Fruit fly (Drosophila melanogaster) whole organism, embryonic: Measurements from ENCODE around the gene CG5715.

ENCODE experiments used
- ATbp ChIP-seq: fragments of 200-800 bp; sonication (Bioruptor generic); optimal IDR thresholded peaks from 2 replicates; lab custom pipeline; 2017; ENCODE audit warnings: missing biosample characterization, mild to moderate bottlenecking, missing genetic modification characterization, missing genetic modification reagents
- C15 ChIP-seq: fragments of 200-800 bp; sonication (Bioruptor generic); IDR thresholded peaks from 3 replicates; pipeline ENCODE4 v1.3.6; 2022; ENCODE audit warnings: missing biosample characterization, missing genetic modification characterization
- CG11398 ChIP-seq: fragments of 200-800 bp; sonication (Bioruptor generic); optimal IDR thresholded peaks from 2 replicates; lab custom pipeline; 2016; ENCODE audit warnings: missing biosample characterization, missing genetic modification characterization
- CG11695 ChIP-seq: fragments of 200-800 bp; sonication (Bioruptor generic); IDR thresholded peaks from 3 replicates; pipeline ENCODE4 v1.3.6; 2022; ENCODE audit warnings: missing biosample characterization, missing genetic modification characterization
- CG14667 ChIP-seq: fragments of 200-800 bp; sonication (Bioruptor generic); IDR thresholded peaks from 2 replicates; pipeline ENCODE4 v1.3.6; 2022; ENCODE audit warnings: missing biosample characterization, missing genetic modification characterization
- CG15601 ChIP-seq: fragments of 200-800 bp; sonication (Bioruptor generic); optimal IDR thresholded peaks from 3 replicates; lab custom pipeline; 2019; ENCODE audit warnings: missing biosample characterization, mild to moderate bottlenecking, missing genetic modification characterization, moderate library complexity
- CG1647 ChIP-seq: fragments of 200-800 bp; sonication (Bioruptor generic); optimal IDR thresholded peaks from 3 replicates; lab custom pipeline; 2016; ENCODE audit warnings: missing biosample characterization, missing genetic modification characterization
- CG3281 ChIP-seq: fragments of 200-800 bp; sonication (Bioruptor generic); optimal IDR thresholded peaks from 3 replicates; lab custom pipeline; 2017; ENCODE audit warnings: missing biosample characterization, mild to moderate bottlenecking, missing genetic modification characterization
- CG6254 ChIP-seq: fragments of 200-800 bp; sonication (Bioruptor generic); optimal IDR thresholded peaks from 3 replicates; lab custom pipeline; 2017; ENCODE audit warnings: mild to moderate bottlenecking, missing biosample characterization, missing genetic modification reagents, missing genetic modification characterization
- CG7357 ChIP-seq: fragments of 200-800 bp; sonication (Bioruptor generic); IDR thresholded peaks from 3 replicates; pipeline ENCODE4 v1.3.6; 2022; ENCODE audit warnings: missing biosample characterization, missing genetic modification characterization
- CG9797 ChIP-seq: fragments of 200-800 bp; sonication (Bioruptor generic); optimal IDR thresholded peaks from 3 replicates; lab custom pipeline; 2018; ENCODE audit warnings: missing biosample characterization, mild to moderate bottlenecking, missing genetic modification characterization
- Dip3 ChIP-seq: fragments of 200-800 bp; sonication (Bioruptor generic); optimal IDR thresholded peaks from 3 replicates; lab custom pipeline; 2016; ENCODE audit warnings: missing biosample characterization, missing genetic modification characterization
- E2f1 ChIP-seq: fragments of 200-800 bp; sonication (Bioruptor generic); IDR thresholded peaks from 2 replicates; pipeline ENCODE4 v1.3.6; 2022; ENCODE audit warnings: missing biosample characterization, missing genetic modification characterization
- Eip74EF ChIP-seq, 2 experiments: fragments of 200-800 bp in 1 of 2; fragments of >200 bp in 1 of 2; sonication (Bioruptor generic) in 1 of 2; optimal IDR thresholded peaks; 2 replicates each; lab custom pipeline; 2017 to 2019; ENCODE audit warnings: missing biosample characterization in 2 of 2, missing genetic modification characterization in 2 of 2, mild to moderate bottlenecking in 1 of 2, moderate library complexity in 1 of 2
- Elba2 ChIP-seq: fragments of 200-800 bp; sonication (Bioruptor generic); optimal IDR thresholded peaks from 3 replicates; lab custom pipeline; 2016; ENCODE audit warnings: missing biosample characterization, missing genetic modification characterization
- H15 ChIP-seq: fragments of 200-800 bp; sonication (Bioruptor generic); IDR thresholded peaks from 3 replicates; pipeline ENCODE4 v1.3.6; 2022; ENCODE audit warnings: missing biosample characterization, missing genetic modification characterization
- HHEX ChIP-seq: fragments of 200-800 bp; sonication (Bioruptor generic); optimal IDR thresholded peaks from 3 replicates; lab custom pipeline; 2017; ENCODE audit warnings: missing biosample characterization, mild to moderate bottlenecking, missing genetic modification characterization, missing genetic modification reagents
- HLH3B ChIP-seq: fragments of 200-800 bp; sonication (Bioruptor generic); IDR thresholded peaks from 2 replicates; pipeline ENCODE4 v1.3.6; 2022; ENCODE audit warnings: missing biosample characterization, missing genetic modification characterization
- Hmr ChIP-seq: fragments of 200-800 bp; sonication (Bioruptor generic); optimal IDR thresholded peaks from 3 replicates; lab custom pipeline; 2017; ENCODE audit warnings: mild to moderate bottlenecking, missing biosample characterization, missing genetic modification reagents, missing genetic modification characterization
- Hr78 ChIP-seq, 2 experiments: fragments of 200-800 bp in 1 of 2; fragments of >200 bp in 1 of 2; sonication (Bioruptor generic) in 1 of 2; optimal IDR thresholded peaks; 2 replicates each; lab custom pipeline; 2017 to 2019; ENCODE audit warnings: missing biosample characterization in 2 of 2, missing genetic modification characterization in 2 of 2, mild to moderate bottlenecking in 1 of 2, moderate library complexity in 1 of 2
- Hsf ChIP-seq: fragments of 200-800 bp; sonication (Bioruptor generic); optimal IDR thresholded peaks from 3 replicates; lab custom pipeline; 2016; ENCODE audit warnings: missing biosample characterization, missing genetic modification characterization
- NC2β ChIP-seq: fragments of 200-800 bp; sonication (Bioruptor generic); optimal IDR thresholded peaks from 2 replicates; lab custom pipeline; 2016; ENCODE audit warnings: missing biosample characterization, missing genetic modification characterization
- Poxn ChIP-seq: fragments of 200-800 bp; sonication (Bioruptor generic); IDR thresholded peaks from 2 replicates; pipeline ENCODE4 v1.3.6; 2022; ENCODE audit warnings: missing biosample characterization, missing genetic modification characterization
- Xrp1 ChIP-seq: fragments of 200-800 bp; sonication (Bioruptor generic); IDR thresholded peaks from 2 replicates; pipeline ENCODE4 v1.3.6; 2022; ENCODE audit warnings: missing biosample characterization, missing genetic modification characterization
- aop ChIP-seq: fragments of 200-800 bp; sonication (Bioruptor generic); IDR thresholded peaks from 2 replicates; pipeline ENCODE4 v1.3.6; 2022; ENCODE audit warnings: missing biosample characterization, missing genetic modification characterization
- ap ChIP-seq: fragments of 200-800 bp; sonication (Bioruptor generic); IDR thresholded peaks from 2 replicates; pipeline ENCODE4 v1.3.6; 2022; ENCODE audit warnings: missing biosample characterization, missing genetic modification characterization
- bab2 ChIP-seq: fragments of 200-800 bp; sonication (Bioruptor generic); optimal IDR thresholded peaks from 2 replicates; lab custom pipeline; 2016; ENCODE audit warnings: missing biosample characterization, missing genetic modification characterization
- cad ChIP-seq: fragments of >200 bp; optimal IDR thresholded peaks from 2 replicates; lab custom pipeline; 2017; ENCODE audit warnings: missing biosample characterization, missing genetic modification characterization
- crc ChIP-seq: fragments of 200-800 bp; sonication (Bioruptor generic); optimal IDR thresholded peaks from 2 replicates; lab custom pipeline; 2016; ENCODE audit warnings: missing biosample characterization, missing genetic modification characterization
- dmrt11E ChIP-seq: fragments of 200-800 bp; sonication (Bioruptor generic); optimal IDR thresholded peaks from 3 replicates; lab custom pipeline; 2018; ENCODE audit warnings: missing biosample characterization, mild to moderate bottlenecking, missing genetic modification characterization, moderate library complexity
- fd102C ChIP-seq: fragments of 200-800 bp; sonication (Bioruptor generic); optimal IDR thresholded peaks from 2 replicates; lab custom pipeline; 2018; ENCODE audit warnings: missing biosample characterization, mild to moderate bottlenecking, missing genetic modification characterization, moderate library complexity
- ind ChIP-seq: fragments of 200-800 bp; sonication (Bioruptor generic); optimal IDR thresholded peaks from 3 replicates; lab custom pipeline; 2016; ENCODE audit warnings: missing biosample characterization, missing genetic modification characterization
- insv ChIP-seq, 2 experiments: fragments of 200-800 bp; sonication (Bioruptor generic); optimal IDR thresholded peaks; 3 replicates each; lab custom pipeline; 2016 to 2018; ENCODE audit warnings: missing biosample characterization in 2 of 2, missing genetic modification characterization in 2 of 2
- maf-S ChIP-seq: fragments of 200-800 bp; sonication (Bioruptor generic); optimal IDR thresholded peaks from 2 replicates; lab custom pipeline; 2016; ENCODE audit warnings: missing biosample characterization, missing genetic modification characterization
- nerfin-1 ChIP-seq: fragments of 200-800 bp; sonication (Bioruptor generic); optimal IDR thresholded peaks from 3 replicates; lab custom pipeline; 2019; ENCODE audit warnings: missing biosample characterization, mild to moderate bottlenecking, missing genetic modification characterization, moderate library complexity
- pan ChIP-seq, 4 experiments: fragments of >200 bp in 3 of 4; fragments of 200-800 bp in 1 of 4; sonication (Bioruptor generic) in 1 of 4; optimal IDR thresholded peaks in 3 of 4; IDR thresholded peaks in 1 of 4; 2 replicates each; pipeline versions ENCODE4 v1.3.6 to Lab custom; 2017 to 2022; ENCODE audit warnings: missing biosample characterization in 2 of 4, missing genetic modification characterization in 2 of 4, mixed read lengths in 1 of 4
- sim ChIP-seq: fragments of 200-800 bp; sonication (Bioruptor generic); IDR thresholded peaks from 2 replicates; pipeline ENCODE4 v1.3.6; 2022; ENCODE audit warnings: missing biosample characterization, missing genetic modification characterization
- sima ChIP-seq: fragments of 200-800 bp; sonication (Bioruptor generic); optimal IDR thresholded peaks from 2 replicates; lab custom pipeline; 2016; ENCODE audit warnings: missing biosample characterization, missing genetic modification characterization
- trem ChIP-seq: fragments of 200-800 bp; optimal IDR thresholded peaks from 3 replicates; lab custom pipeline; 2019; ENCODE audit warnings: missing biosample characterization, mild to moderate bottlenecking, missing genetic modification characterization, moderate library complexity
- vvl ChIP-seq: fragments of 200-800 bp; sonication (Bioruptor generic); IDR thresholded peaks from 2 replicates; pipeline ENCODE4 v1.3.6; 2022; ENCODE audit warnings: missing biosample characterization, missing genetic modification characterization
- wdn ChIP-seq: fragments of 200-800 bp; sonication (Bioruptor generic); IDR thresholded peaks from 2 replicates; pipeline ENCODE4 v1.3.6; 2022; ENCODE audit warnings: missing biosample characterization, missing genetic modification characterization
- zen ChIP-seq: fragments of 200-800 bp; sonication (Bioruptor generic); optimal IDR thresholded peaks from 3 replicates; lab custom pipeline; 2018; ENCODE audit warnings: missing biosample characterization, mild to moderate bottlenecking, missing genetic modification characterization, moderate library complexity

The CG5715 gene

DNA sequence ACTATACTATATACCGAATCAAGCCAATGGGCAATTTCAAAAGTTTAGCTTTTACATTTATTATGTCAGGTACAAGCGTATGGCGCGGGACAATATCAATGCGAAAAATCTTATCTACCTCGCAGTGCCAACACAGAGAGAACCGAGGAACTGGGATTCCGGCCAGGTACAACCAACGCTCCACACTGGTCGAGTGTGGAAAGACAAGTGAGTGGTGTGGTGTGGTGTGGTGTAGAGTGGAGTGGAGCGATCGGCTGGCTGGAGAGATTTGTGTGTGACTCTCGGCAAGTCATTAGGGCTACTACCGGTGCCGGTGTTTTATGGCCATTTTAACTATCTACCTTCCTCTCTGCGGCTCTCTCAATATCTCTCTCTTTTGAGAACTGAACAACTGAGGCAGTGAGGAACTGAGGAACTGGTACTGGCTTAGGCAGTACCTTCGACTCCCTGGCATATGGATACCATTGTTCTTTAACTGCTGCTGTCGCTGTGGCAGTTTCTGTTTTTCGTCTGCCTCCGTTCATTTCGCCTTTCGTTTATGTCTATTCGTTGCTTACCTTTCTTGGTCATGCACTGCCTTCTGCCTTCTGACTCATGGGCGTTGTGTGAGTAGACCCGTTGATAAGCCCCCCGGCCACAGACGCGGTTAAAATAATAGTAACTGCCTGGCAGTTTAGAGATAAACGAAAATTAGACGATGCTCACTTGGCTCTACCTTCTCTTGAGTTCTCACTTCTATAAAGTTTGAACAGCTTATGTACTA is 34.7 kb downstream of the CG5715 start (continued):
- TF ChIP-seq HLH3B (GFP tag; lab: Robert Waterston, UW) = peak; percentile 90
- peak; percentile 85 for TF ChIP-seq crc (GFP tag; lab: Kevin White, UChicago)
- TF ChIP-seq E2f1 (GFP tag; lab: Robert Waterston, UW) = peak; percentile 85
- TF ChIP-seq wdn (GFP tag; lab: Robert Waterston, UW) = peak; percentile 90
- TF ChIP-seq Hmr (GFP tag; lab: Kevin White, UChicago) = peak; percentile 92
- peak in 1 of 2 experiments; percentile 44 for TF ChIP-seq insv (GFP tag; optimal IDR thresholded peaks at IDR 0.05; lab: Kevin White, UChicago)
- TF ChIP-seq fd102C (GFP tag; lab: Kevin White, UChicago) = peak; percentile 86
- peak; percentile 80 for TF ChIP-seq trem (tag; lab: Kevin White, UChicago)
- TF ChIP-seq ATbp = peak; percentile 89
- TF ChIP-seq sim (GFP tag; lab: Robert Waterston, UW) = peak; percentile 74; the same call in 1 of the 2 replicates
- TF ChIP-seq C15 = peak; percentile 78; the same call in 1 of the 3 replicates
- peak; percentile 91 for TF ChIP-seq ind (GFP tag; lab: Kevin White, UChicago)
- peak; percentile 73 for TF ChIP-seq CG7357 (GFP tag; lab: Robert Waterston, UW)
- TF ChIP-seq pan (optimal IDR thresholded peaks at IDR 0.05; lab: Kevin White, UChicago) = no peak
- TF ChIP-seq pan (GFP tag; optimal IDR thresholded peaks at IDR 0.05 in 1 of 2, IDR thresholded peaks at IDR 0.05 in 1 of 2) = peak in 1 of 2 experiments; percentile 90
- peak; percentile 70 for TF ChIP-seq ap (GFP tag; lab: Robert Waterston, UW)
- TF ChIP-seq CG6254 (GFP tag; lab: Kevin White, UChicago) = peak; percentile 88
- TF ChIP-seq vvl (GFP tag; lab: Robert Waterston, UW) = peak; percentile 94
- peak; percentile 79 for TF ChIP-seq CG15601 (tag; lab: Kevin White, UChicago)
- TF ChIP-seq Dip3 (GFP tag; lab: Kevin White, UChicago) = peak; percentile 95
- TF ChIP-seq aop (GFP tag; lab: Robert Waterston, UW) = peak; percentile 49; the same call in 1 of the 2 replicates
- TF ChIP-seq CG3281 = peak; percentile 90
- TF ChIP-seq NC2β (GFP tag; lab: Kevin White, UChicago) = peak; percentile 89
- peak; percentile 87 for TF ChIP-seq dmrt11E (tag; lab: Kevin White, UChicago)
- peak; percentile 75 for TF ChIP-seq CG11398 (GFP tag; lab: Kevin White, UChicago)
- TF ChIP-seq Hsf (GFP tag; lab: Kevin White, UChicago) = peak; percentile 92
- peak; percentile 87 for TF ChIP-seq bab2 (GFP tag; lab: Kevin White, UChicago)
- peak; percentile 79 for TF ChIP-seq nerfin-1
- no peak for TF ChIP-seq CG9797 (GFP tag; lab: Kevin White, UChicago)
- TF ChIP-seq CG14667 (GFP tag; lab: Robert Waterston, UW) = peak; percentile 78
- peak; percentile 74; the same call in 1 of the 2 replicates for TF ChIP-seq Poxn (GFP tag; lab: Robert Waterston, UW)
- peak; percentile 47 for TF ChIP-seq sima (GFP tag; lab: Kevin White, UChicago)
- TF ChIP-seq maf-S (GFP tag; lab: Kevin White, UChicago) = peak; percentile 92
- TF ChIP-seq, all 482 proteins: peak for 413

dm6 chr3R:24258333-24258732 is 35.9 kb downstream of the CG5715 start:
- TF ChIP-seq H15 (GFP tag; lab: Robert Waterston, UW) (no peak), zen (peak; percentile 60), CG11695 (GFP tag; lab: Robert Waterston, UW) (no peak), Hr78 (GFP tag; optimal IDR thresholded peaks at IDR 0.05; lab: Kevin White, UChicago) (peak in 1 of 2 experiments; percentile 49), cad (GFP tag; lab: Kevin White, UChicago) (peak; percentile 93), Elba2 (GFP tag; lab: Kevin White, UChicago) (peak; percentile 31), HHEX (GFP tag; lab: Kevin White, UChicago) (no peak), CG1647 (GFP tag; lab: Kevin White, UChicago) (no peak), Xrp1 (GFP tag; lab: Robert Waterston, UW) (no peak), Eip74EF (GFP tag; optimal IDR thresholded peaks at IDR 0.05; lab: Kevin White, UChicago) (no peak)
